Comparison of ENCODE assay signal across 1 fruit fly cellular context in the genomic region with DNA sequence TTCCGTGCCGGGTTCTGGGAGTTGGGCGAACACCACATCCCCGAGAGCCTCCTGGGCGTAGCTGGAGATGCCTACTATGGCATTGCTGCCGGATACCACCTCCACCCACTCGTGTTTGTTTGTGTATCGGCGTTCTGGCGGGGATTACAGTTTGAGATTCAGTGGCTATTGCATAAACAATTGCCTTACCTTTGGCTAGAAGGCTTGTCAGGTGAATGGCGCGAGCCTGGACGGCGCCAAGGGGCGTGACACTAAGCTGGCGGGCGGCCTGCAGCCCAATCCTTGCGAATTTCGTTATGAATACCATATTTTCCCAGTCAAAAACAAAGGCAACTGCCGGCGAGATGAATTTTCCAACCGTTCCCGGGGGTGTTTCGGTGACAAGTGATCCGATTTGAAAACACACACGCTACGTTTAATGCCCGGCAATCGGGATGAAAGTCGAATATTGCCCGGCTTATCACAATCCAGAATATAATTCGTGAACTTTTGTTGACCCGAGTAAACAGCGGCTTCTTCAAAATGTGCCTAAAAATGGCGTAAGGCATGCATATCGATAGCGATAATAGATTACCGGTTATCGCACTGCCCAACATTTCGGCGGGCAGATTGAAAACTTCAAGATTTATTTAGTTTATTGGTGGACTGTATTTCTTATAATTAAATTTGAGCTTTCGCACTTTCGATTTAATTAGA.
TF ChIP-seq lines count a peak whose summit lies in the region.

A gene (minus strand): TSS at position 511 of the 696 bp plus-strand sequence.

TF ChIP-seq in whole organism, embryonic, 481 proteins besides CTCF, POLR2A, EP300 and RAD21 (continued from another document):
- TF ChIP-seq tna (GFP tag; IDR thresholded peaks at IDR 0.05; lab: Robert Waterston, UW; ENCODE audit: partially characterized antibody) = peak; percentile 37; the same call in 1 of the 2 replicates
TF ChIP-seq in whole organism, embryonic: peak in this region for 92.
